Fruit fly (Drosophila melanogaster): ENCODE data around the gene nkd.
A peak's percentile ranks its signal among the peaks of the same experiment; 100 is the strongest.

The nkd gene

dm6 chr3L:19079798-19080691 lies 34.8 kb upstream of the nkd start (continued):
- no peak for TF ChIP-seq CG12744 (GFP tag; optimal IDR thresholded peaks at IDR 0.05)
- peak; percentile 14 for TF ChIP-seq HLH54F (GFP tag; optimal IDR thresholded peaks at IDR 0.05)
- no peak for TF ChIP-seq tll (GFP tag; optimal IDR thresholded peaks at IDR 0.05)
- no peak for TF ChIP-seq stwl (tag; optimal IDR thresholded peaks at IDR 0.05)
- TF ChIP-seq CG6765 (GFP tag; optimal IDR thresholded peaks at IDR 0.05), result no peak
- no peak for TF ChIP-seq D (optimal IDR thresholded peaks at IDR 0.05)
- TF ChIP-seq D (GFP tag; optimal IDR thresholded peaks at IDR 0.05), result no peak
- TF ChIP-seq nmo (GFP tag; optimal IDR thresholded peaks at IDR 0.05), result peak; percentile 44
- no peak for TF ChIP-seq mirr (GFP tag; optimal IDR thresholded peaks at IDR 0.05)
- TF ChIP-seq NfI (GFP tag; optimal IDR thresholded peaks at IDR 0.05), result peak; percentile 14
- no peak for TF ChIP-seq ara (GFP tag; IDR thresholded peaks at IDR 0.05)
- TF ChIP-seq Oaz (GFP tag; IDR thresholded peaks at IDR 0.05), result no peak
- TF ChIP-seq CG8944 (GFP tag; optimal IDR thresholded peaks at IDR 0.05), result peak; percentile 4
- TF ChIP-seq Side (GFP tag; optimal IDR thresholded peaks at IDR 0.05), result no peak
- TF ChIP-seq NFAT (GFP tag; IDR thresholded peaks at IDR 0.05), result no peak
- TF ChIP-seq crol (GFP tag; IDR thresholded peaks at IDR 0.05), result peak; percentile 95
- no peak for TF ChIP-seq CG5245 (GFP tag; optimal IDR thresholded peaks at IDR 0.05)
- TF ChIP-seq slp2 (GFP tag; optimal IDR thresholded peaks at IDR 0.05), result peak; percentile 43
- no peak for TF ChIP-seq hkb (optimal IDR thresholded peaks at IDR 0.05)
- 0 out of 2 replicates have a peak, but pooled peaks have one; percentile 16 for TF ChIP-seq hkb (GFP tag; IDR thresholded peaks at IDR 0.05)
- no peak for TF ChIP-seq twi (tag; optimal IDR thresholded peaks at IDR 0.05)
- no peak for TF ChIP-seq CG14050 (GFP tag; IDR thresholded peaks at IDR 0.05)
- no peak for TF ChIP-seq CG3995 (GFP tag; optimal IDR thresholded peaks at IDR 0.05)
- TF ChIP-seq lola (GFP tag; optimal IDR thresholded peaks at IDR 0.05), result no peak
- no peak; the same call in 1 of the 2 replicates for TF ChIP-seq lmd (GFP tag; IDR thresholded peaks at IDR 0.05)
- no peak for TF ChIP-seq CG3407 (GFP tag; optimal IDR thresholded peaks at IDR 0.05)
- TF ChIP-seq CG1647 (GFP tag; optimal IDR thresholded peaks at IDR 0.05), result no peak
- no peak for TF ChIP-seq Chrac-16 (GFP tag; optimal IDR thresholded peaks at IDR 0.05)
- TF ChIP-seq p53 (GFP tag; optimal IDR thresholded peaks at IDR 0.05), result no peak
- TF ChIP-seq CG17186 (GFP tag; optimal IDR thresholded peaks at IDR 0.05), result no peak
- no peak for TF ChIP-seq maf-S (GFP tag; optimal IDR thresholded peaks at IDR 0.05)
- TF ChIP-seq bcd (GFP tag; optimal IDR thresholded peaks at IDR 0.05), result peak; percentile 45
- TF ChIP-seq pfk (GFP tag; optimal IDR thresholded peaks at IDR 0.05), result no peak
- peak; percentile 7 to 47 for TF ChIP-seq bsh (GFP tag; optimal IDR thresholded peaks at IDR 0.05)
- no peak for TF ChIP-seq Dip3 (GFP tag; optimal IDR thresholded peaks at IDR 0.05)
- TF ChIP-seq CG8765 (GFP tag; IDR thresholded peaks at IDR 0.05), result no peak
- TF ChIP-seq Trl (optimal IDR thresholded peaks at IDR 0.05), result no peak
- TF ChIP-seq Trl (GFP tag; optimal IDR thresholded peaks at IDR 0.05), result no peak
- TF ChIP-seq lov (optimal IDR thresholded peaks at IDR 0.05), result no peak
- no peak for TF ChIP-seq lov (GFP tag; IDR thresholded peaks at IDR 0.05)
- no peak for TF ChIP-seq Doc3 (GFP tag; IDR thresholded peaks at IDR 0.05; ENCODE audit: partially characterized antibody)
- no peak for TF ChIP-seq sisA (GFP tag; IDR thresholded peaks at IDR 0.05)
- TF ChIP-seq Ravus (GFP tag; IDR thresholded peaks at IDR 0.05), result no peak
- no peak for TF ChIP-seq CG15479 (GFP tag; optimal IDR thresholded peaks at IDR 0.05)
- TF ChIP-seq nerfin-2 (GFP tag; IDR thresholded peaks at IDR 0.05; ENCODE audit: partially characterized antibody), result no peak
- no peak for TF ChIP-seq Spps (tag; optimal IDR thresholded peaks at IDR 0.05)
- TF ChIP-seq ttk (GFP tag; IDR thresholded peaks at IDR 0.05), result no peak
- peak; percentile 32 for TF ChIP-seq Atf-2 (GFP tag; optimal IDR thresholded peaks at IDR 0.05)
- TF ChIP-seq CG17385 (GFP tag; optimal IDR thresholded peaks at IDR 0.05), result peak; percentile 14
- no peak for TF ChIP-seq Bdp1 (GFP tag; optimal IDR thresholded peaks at IDR 0.05)
